Worm (Caenorhabditis elegans): ENCODE results near the gene F43E2.6.

ce11 chrII:7413275-7413674 is 44.6 kb upstream of the F43E2.6 start:
- TF ChIP-seq pes-1 (GFP tag; IDR thresholded peaks at IDR 0.05) (no peak), tbx-37 (GFP tag; conservative IDR thresholded peaks at IDR 0.05) (no peak), B0310.2 (tag; optimal IDR thresholded peaks at IDR 0.05) (no peak)
